Fruit fly (Drosophila melanogaster): Measurements from ENCODE around the gene Lgr3.
A peak's percentile ranks its signal among the peaks of the same experiment; 100 is the strongest.

Lgr3 gene

DNA sequence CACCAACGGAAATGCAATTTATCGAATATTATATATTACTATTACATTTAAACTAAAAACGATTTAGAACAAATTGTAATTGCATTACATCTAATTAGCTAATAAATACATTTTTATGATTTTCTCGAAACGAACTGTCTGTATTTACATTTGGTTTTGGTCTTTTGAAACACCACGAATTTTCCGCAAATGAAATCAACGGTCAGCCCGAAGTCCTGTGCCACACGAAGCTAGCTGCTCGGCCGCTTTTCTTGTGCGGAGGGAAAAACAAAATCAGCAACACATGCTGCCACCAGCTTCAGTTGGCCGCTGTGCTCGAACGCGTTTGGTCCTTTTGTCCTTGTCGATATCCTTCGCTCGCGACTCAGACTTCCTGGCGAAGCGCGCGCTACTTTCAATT lies at the start of gene Lgr3:
Lgr3 (plus strand) TSS at position 301 of the 400 bp plus-strand sequence.
- TF ChIP-seq EcR (GFP tag; optimal IDR thresholded peaks at IDR 0.05): no peak
- no peak for TF ChIP-seq CG8478 (optimal IDR thresholded peaks at IDR 0.05)
- TF ChIP-seq psq (optimal IDR thresholded peaks at IDR 0.05): no peak
- TF ChIP-seq Dll (optimal IDR thresholded peaks at IDR 0.05): no peak
- no peak for TF ChIP-seq usp (GFP tag; optimal IDR thresholded peaks at IDR 0.05)
- no peak for TF ChIP-seq pan (optimal IDR thresholded peaks at IDR 0.05)

DNA sequence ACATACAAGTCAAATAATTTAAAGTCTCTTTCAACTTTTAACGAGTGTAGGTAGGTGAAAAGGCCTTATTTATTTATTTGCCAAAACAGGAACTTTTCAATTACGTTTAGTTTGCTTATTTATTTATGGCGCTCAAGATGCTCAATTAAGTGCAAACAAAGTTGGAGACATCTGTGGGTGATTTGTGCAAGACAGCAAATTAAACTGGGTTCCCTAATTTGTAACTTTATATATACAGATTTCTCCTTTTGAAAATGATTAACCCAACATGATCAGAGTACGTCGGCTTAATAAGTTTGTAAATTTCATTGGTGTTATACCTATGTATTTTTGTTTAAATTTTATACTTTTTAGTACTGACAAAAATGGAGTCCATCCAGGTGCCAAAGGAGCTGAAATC lies 47.5 kb upstream of the Lgr3 start, which contains the start of gene CG5071:
CG5071 (plus strand) TSS at position 301 of the 400 bp plus-strand sequence.
- no peak for TF ChIP-seq EcR (GFP tag; optimal IDR thresholded peaks at IDR 0.05)

DNA sequence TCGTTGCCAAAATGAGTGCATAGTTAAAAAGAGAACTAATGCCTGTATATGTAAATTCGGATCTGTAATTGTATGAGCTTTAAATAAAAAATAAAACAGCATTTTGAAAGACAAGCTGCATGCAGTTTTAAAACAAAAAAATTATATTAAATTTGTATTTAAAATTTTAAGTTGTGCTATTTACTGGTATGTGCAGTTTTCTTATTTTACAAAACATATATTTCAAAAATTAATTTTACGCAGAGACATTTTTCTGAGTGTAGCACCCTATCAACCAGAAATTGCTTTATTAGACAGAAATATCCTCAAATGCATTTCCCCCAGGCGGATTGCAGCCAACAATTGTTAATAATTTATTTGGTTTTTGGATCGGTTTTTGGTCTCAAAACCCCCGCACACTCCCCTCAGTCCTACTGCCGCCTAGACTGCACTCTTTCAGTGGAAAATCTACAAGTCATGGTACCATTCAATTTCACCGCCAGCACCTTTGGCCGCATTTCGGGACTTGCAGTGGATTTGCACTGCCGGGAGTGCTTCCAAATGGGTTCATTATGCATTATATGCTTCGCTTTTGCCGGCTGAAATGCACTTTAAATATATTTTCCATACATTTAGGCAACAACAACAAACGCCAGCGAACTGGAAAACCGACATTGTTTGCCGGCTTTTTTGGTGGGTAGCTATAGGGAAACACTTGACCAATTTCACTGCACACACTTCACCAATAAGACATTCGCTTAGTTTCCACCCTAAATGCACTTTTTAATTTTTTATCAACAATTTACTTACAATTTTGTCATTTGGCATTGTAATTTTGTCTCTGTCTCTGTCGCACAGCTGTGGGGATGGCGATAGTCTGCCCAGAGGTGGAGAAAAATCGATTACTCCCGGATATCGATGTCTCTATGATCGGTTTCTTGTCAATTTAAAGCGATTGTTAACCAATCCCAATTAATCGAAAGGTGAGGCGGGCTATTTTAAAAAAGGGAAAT lies 41.5 kb upstream of the Lgr3 start, which contains the start of gene Npl4:
Npl4 (minus strand) TSS at position 863 of the 992 bp plus-strand sequence.
- TF ChIP-seq psq (optimal IDR thresholded peaks at IDR 0.05) (no peak), EcR (GFP tag; optimal IDR thresholded peaks at IDR 0.05) (no peak), CG8478 (optimal IDR thresholded peaks at IDR 0.05) (no peak), usp (GFP tag; optimal IDR thresholded peaks at IDR 0.05) (no peak), pan (optimal IDR thresholded peaks at IDR 0.05) (no peak)

dm6 chr3R:25625940-25626624 lies 39.5 kb upstream of the Lgr3 start:
- no peak for TF ChIP-seq CG8478 (optimal IDR thresholded peaks at IDR 0.05)
- no peak for TF ChIP-seq pan (optimal IDR thresholded peaks at IDR 0.05)
- no peak for TF ChIP-seq Dll (optimal IDR thresholded peaks at IDR 0.05)
- no peak for TF ChIP-seq psq (optimal IDR thresholded peaks at IDR 0.05)
- TF ChIP-seq EcR (GFP tag; optimal IDR thresholded peaks at IDR 0.05): no peak
- no peak for TF ChIP-seq usp (GFP tag; optimal IDR thresholded peaks at IDR 0.05)

DNA sequence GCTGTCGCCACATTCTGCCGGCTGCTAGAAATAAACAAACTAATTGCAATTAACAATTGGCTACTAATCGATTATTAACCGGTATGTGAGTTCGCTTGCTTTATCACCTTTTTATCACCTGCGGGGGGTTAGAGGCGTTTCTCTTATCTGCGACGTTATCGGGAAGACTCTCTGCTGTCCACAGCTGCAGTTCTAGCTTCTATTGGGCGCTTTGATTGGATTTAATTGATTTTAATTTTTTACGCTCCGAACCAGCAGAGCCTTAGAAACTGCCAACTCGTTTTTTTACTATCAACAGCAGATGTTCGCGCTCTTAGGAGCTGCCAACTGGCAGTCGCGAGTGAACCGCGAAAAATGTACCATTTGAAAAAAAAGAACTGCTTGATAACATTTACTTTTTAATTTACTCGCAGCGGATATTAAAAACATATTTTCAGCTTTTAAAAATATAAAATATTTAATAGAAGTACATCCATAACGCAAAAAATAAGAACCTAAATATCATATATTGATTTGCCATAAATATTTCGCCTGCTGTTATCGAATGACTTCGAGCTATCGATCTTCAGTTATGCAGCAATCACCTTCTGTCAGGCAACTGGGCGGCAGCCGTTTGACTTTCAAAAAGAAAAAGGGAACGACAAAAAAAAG lies 38.9 kb upstream of the Lgr3 start, which contains the start of gene Ssadh:
Ssadh (minus strand) TSS at position 300 of the 651 bp plus-strand sequence.
- TF ChIP-seq pan (optimal IDR thresholded peaks at IDR 0.05): no peak
- no peak for TF ChIP-seq CG8478 (optimal IDR thresholded peaks at IDR 0.05)
- no peak for TF ChIP-seq EcR (GFP tag; optimal IDR thresholded peaks at IDR 0.05)
- TF ChIP-seq psq (optimal IDR thresholded peaks at IDR 0.05): no peak

DNA sequence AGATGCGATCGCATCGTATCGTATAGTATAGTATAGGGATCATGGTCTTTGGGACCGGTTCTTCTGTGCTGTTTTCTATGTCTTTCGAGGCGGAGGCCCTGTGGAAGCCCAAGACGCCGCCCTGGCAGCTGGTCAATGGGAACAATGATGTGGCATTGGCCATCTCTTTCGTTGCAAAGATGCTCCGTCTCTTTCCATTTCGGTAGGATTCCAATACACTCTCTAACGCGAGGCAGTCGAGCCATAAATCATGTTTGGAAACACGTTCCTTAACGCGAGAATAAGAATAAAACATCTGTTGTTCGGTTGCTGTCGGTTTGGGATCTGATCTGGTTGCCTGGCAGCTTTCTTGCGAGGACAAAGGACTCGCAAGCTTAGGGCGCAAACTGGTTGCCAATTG lies 37.0 kb upstream of the Lgr3 start:
- no peak for TF ChIP-seq usp (GFP tag; optimal IDR thresholded peaks at IDR 0.05)
- no peak for TF ChIP-seq psq (optimal IDR thresholded peaks at IDR 0.05)
- TF ChIP-seq CG8478 (optimal IDR thresholded peaks at IDR 0.05): no peak
- TF ChIP-seq pan (optimal IDR thresholded peaks at IDR 0.05): no peak
- no peak for TF ChIP-seq Dll (optimal IDR thresholded peaks at IDR 0.05)
- no peak for TF ChIP-seq EcR (GFP tag; optimal IDR thresholded peaks at IDR 0.05)

dm6 chr3R:25630541-25630940 lies 35.1 kb upstream of the Lgr3 start:
- TF ChIP-seq pan (optimal IDR thresholded peaks at IDR 0.05) (no peak), psq (optimal IDR thresholded peaks at IDR 0.05) (no peak)

DNA sequence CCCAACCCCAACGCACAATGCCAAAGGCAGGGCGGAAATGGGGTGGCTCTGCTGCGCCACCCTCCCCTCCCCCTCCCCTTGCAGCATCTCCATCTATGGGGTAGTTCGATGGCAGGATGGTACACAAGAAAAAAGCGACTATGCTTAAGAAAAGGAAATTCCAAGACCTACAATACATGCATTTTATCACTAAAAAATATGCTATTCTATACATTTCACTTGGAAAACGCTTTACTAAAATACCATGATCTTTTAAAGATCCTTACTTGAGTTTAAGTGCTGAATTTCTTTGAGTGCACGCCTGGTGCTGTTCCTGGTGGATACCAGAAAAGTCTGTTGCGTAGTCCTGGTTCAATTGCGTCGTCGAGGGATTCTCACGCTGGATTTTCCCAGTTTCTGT lies 34.5 kb upstream of the Lgr3 start:
- TF ChIP-seq CG8478 (optimal IDR thresholded peaks at IDR 0.05): no peak
- no peak for TF ChIP-seq usp (GFP tag; optimal IDR thresholded peaks at IDR 0.05)
- no peak for TF ChIP-seq pan (optimal IDR thresholded peaks at IDR 0.05)
- no peak for TF ChIP-seq EcR (GFP tag; optimal IDR thresholded peaks at IDR 0.05)
- TF ChIP-seq psq (optimal IDR thresholded peaks at IDR 0.05): no peak
- no peak for TF ChIP-seq Dll (optimal IDR thresholded peaks at IDR 0.05)

dm6 chr3R:25633865-25634460 lies 31.6 kb upstream of the Lgr3 start:
- TF ChIP-seq usp (GFP tag; optimal IDR thresholded peaks at IDR 0.05): no peak
- no peak for TF ChIP-seq Dll (optimal IDR thresholded peaks at IDR 0.05)
- no peak for TF ChIP-seq psq (optimal IDR thresholded peaks at IDR 0.05)
- no peak for TF ChIP-seq pan (optimal IDR thresholded peaks at IDR 0.05)
- TF ChIP-seq EcR (GFP tag; optimal IDR thresholded peaks at IDR 0.05): no peak
- no peak for TF ChIP-seq CG8478 (optimal IDR thresholded peaks at IDR 0.05)

- TF ChIP-seq pan (optimal IDR thresholded peaks at IDR 0.05): peak; percentile 91
- no peak for TF ChIP-seq EcR (GFP tag; optimal IDR thresholded peaks at IDR 0.05)
Observed at dm6 chr3R:25637294-25638174, 28.1 kb upstream of the Lgr3 start, which contains the start of gene jigr1. jigr1 (plus strand) TSS chr3R:25637843.

dm6 chr3R:25638381-25638780 lies 27.2 kb upstream of the Lgr3 start:
- TF ChIP-seq Dll (optimal IDR thresholded peaks at IDR 0.05) (no peak), CG8478 (optimal IDR thresholded peaks at IDR 0.05) (no peak), usp (GFP tag; optimal IDR thresholded peaks at IDR 0.05) (no peak), psq (optimal IDR thresholded peaks at IDR 0.05) (no peak), EcR (GFP tag; optimal IDR thresholded peaks at IDR 0.05) (no peak), pan (optimal IDR thresholded peaks at IDR 0.05) (no peak)
